Fruit fly (Drosophila melanogaster) whole organism, prepupa: ENCODE results near the gene IntS11.

Experiments
- CG6854 ChIP-seq: fragments of 200-800 bp; sonication (Bioruptor generic); optimal IDR thresholded peaks from 2 replicates; lab custom pipeline; 2017; ENCODE audit warnings: missing biosample characterization, mild to moderate bottlenecking, missing genetic modification characterization
- dsx ChIP-seq: fragments of 200-800 bp; optimal IDR thresholded peaks from 3 replicates; lab custom pipeline; 2019; ENCODE audit warnings: missing biosample characterization, mild to moderate bottlenecking, missing genetic modification characterization, moderate library complexity; ENCODE audit not compliant: poor library complexity, severe bottlenecking
- fd85E ChIP-seq: fragments of 200-800 bp; sonication (Bioruptor generic); optimal IDR thresholded peaks from 3 replicates; lab custom pipeline; 2016; ENCODE audit warnings: missing biosample characterization, missing genetic modification characterization

- no peak for TF ChIP-seq CG6854 (GFP tag; lab: Kevin White, UChicago)
- no peak for TF ChIP-seq fd85E
- TF ChIP-seq dsx (GFP tag; lab: Kevin White, UChicago) = no peak
Observed at dm6 chr3R:29762297-29762696, 17.2 kb downstream of the IntS11 start.
